Fruit fly (Drosophila melanogaster) whole organism, wandering third instar larva: ENCODE data around the gene CG3704.

Experiments
- Dfd ChIP-seq: fragments of >200 bp; optimal IDR thresholded peaks from 2 replicates; lab custom pipeline; 2017; ENCODE audit warnings: missing biosample characterization, missing genetic modification characterization
- HLH106 ChIP-seq: fragments of 200-800 bp; optimal IDR thresholded peaks from 3 replicates; lab custom pipeline; 2019; ENCODE audit warnings: missing biosample characterization, mild to moderate bottlenecking, missing genetic modification characterization, moderate library complexity
- Hr78 ChIP-seq: fragments of >200 bp; optimal IDR thresholded peaks from 2 replicates; lab custom pipeline; 2017; ENCODE audit warnings: missing biosample characterization, missing genetic modification characterization
- Myc ChIP-seq: fragments of >200 bp; optimal IDR thresholded peaks from 2 replicates; lab custom pipeline; 2017
- N ChIP-seq: fragments of >200 bp; optimal IDR thresholded peaks from 2 replicates; lab custom pipeline; 2018; ENCODE audit warnings: missing biosample characterization, missing external identifiers, missing genetic modification characterization
- br ChIP-seq: fragments of 200-800 bp; sonication (Bioruptor generic); optimal IDR thresholded peaks from 2 replicates; lab custom pipeline; 2016; ENCODE audit warnings: missing biosample characterization, missing genetic modification characterization
- dsf ChIP-seq: sonication (Bioruptor generic); optimal IDR thresholded peaks from 2 replicates; lab custom pipeline; 2016; ENCODE audit warnings: missing biosample characterization, missing genetic modification characterization, borderline replicate concordance
- ey ChIP-seq: fragments of 200-800 bp; sonication (Bioruptor generic); optimal IDR thresholded peaks from 2 replicates; lab custom pipeline; 2016; ENCODE audit warnings: missing biosample characterization, missing genetic modification characterization
- fru ChIP-seq: fragments of 200-800 bp; sonication (Bioruptor generic); optimal IDR thresholded peaks from 3 replicates; lab custom pipeline; 2016; ENCODE audit warnings: missing biosample characterization, mild to moderate bottlenecking, missing genetic modification characterization
- h ChIP-seq: fragments of 200-800 bp; sonication (Bioruptor generic); optimal IDR thresholded peaks from 3 replicates; lab custom pipeline; 2016; ENCODE audit warnings: missing biosample characterization, mild to moderate bottlenecking, missing genetic modification characterization
- jim ChIP-seq: fragments of 175-275, 200-325 bp; sonication (Bioruptor generic); optimal IDR thresholded peaks from 2 replicates; lab custom pipeline; 2016; ENCODE audit warnings: missing biosample characterization, mild to moderate bottlenecking, missing genetic modification characterization
- psq ChIP-seq: fragments of 200-800 bp; sonication (Bioruptor generic); optimal IDR thresholded peaks from 3 replicates; lab custom pipeline; 2017; ENCODE audit warnings: missing biosample characterization, mild to moderate bottlenecking, missing genetic modification characterization, moderate library complexity
- usp ChIP-seq: fragments of >200 bp; optimal IDR thresholded peaks from 2 replicates; lab custom pipeline; 2017; ENCODE audit warnings: missing biosample characterization, missing genetic modification characterization
- woc ChIP-seq: sonication (Bioruptor generic); optimal IDR thresholded peaks from 2 replicates; lab custom pipeline; 2016; ENCODE audit warnings: missing biosample characterization, mild to moderate bottlenecking, missing genetic modification characterization

- no peak for TF ChIP-seq fru (GFP tag; lab: Kevin White, UChicago)
- no peak for TF ChIP-seq usp (GFP tag; lab: Kevin White, UChicago)
- no peak for TF ChIP-seq Dfd (GFP tag; lab: Kevin White, UChicago)
- TF ChIP-seq woc (GFP tag; lab: Kevin White, UChicago): no peak
- TF ChIP-seq Myc (lab: Kevin White, UChicago): no peak
- no peak for TF ChIP-seq psq (GFP tag; lab: Kevin White, UChicago)
- no peak for TF ChIP-seq h (GFP tag; lab: Kevin White, UChicago)
- no peak for TF ChIP-seq br (GFP tag; lab: Kevin White, UChicago)
- no peak for TF ChIP-seq dsf (GFP tag; lab: Kevin White, UChicago)
- TF ChIP-seq HLH106 (tag; lab: Kevin White, UChicago): no peak
- no peak for TF ChIP-seq Hr78 (GFP tag; lab: Kevin White, UChicago)
- TF ChIP-seq ey (GFP tag; lab: Kevin White, UChicago): no peak
- TF ChIP-seq jim (GFP tag; lab: Kevin White, UChicago): no peak
- TF ChIP-seq N (GFP tag; lab: Kevin White, UChicago): no peak
Observed at dm6 chrX:927209-927862, 13.3 kb downstream of the CG3704 start, which contains the start of gene Lztr1.
